Fruit fly (Drosophila melanogaster) ovary, adult (tissue): ENCODE data around the gene CG31706.

ENCODE experiments used
- CG17801 ChIP-seq: fragments of 200-800 bp; optimal IDR thresholded peaks from 2 replicates; lab custom pipeline; 2019; ENCODE audit warnings: missing biosample characterization, mild to moderate bottlenecking, missing genetic modification characterization, moderate library complexity; ENCODE audit not compliant: partially characterized antibody

Gene CG31706

DNA sequence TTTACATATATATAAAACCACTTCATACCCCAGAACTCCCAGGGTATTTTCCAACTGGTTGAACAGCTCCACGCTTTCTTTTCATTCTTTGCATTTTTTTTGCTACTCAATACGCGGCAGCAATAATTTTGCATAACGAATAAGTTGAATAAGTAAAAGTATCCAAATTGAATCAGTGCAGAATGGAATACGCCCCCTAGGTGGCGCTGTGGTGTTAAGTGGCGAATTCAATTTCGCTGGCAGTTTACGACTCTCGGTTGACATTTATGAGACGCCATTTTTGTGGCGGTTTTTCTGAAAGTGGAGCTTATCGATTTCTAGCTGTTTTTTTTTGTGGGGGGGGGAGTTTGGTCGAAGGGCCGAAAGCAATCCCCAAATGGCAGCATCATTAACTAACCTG is 36.9 kb downstream of the CG31706 start:
- TF ChIP-seq CG17801 (GFP tag; lab: Kevin White, UChicago) = no peak

DNA sequence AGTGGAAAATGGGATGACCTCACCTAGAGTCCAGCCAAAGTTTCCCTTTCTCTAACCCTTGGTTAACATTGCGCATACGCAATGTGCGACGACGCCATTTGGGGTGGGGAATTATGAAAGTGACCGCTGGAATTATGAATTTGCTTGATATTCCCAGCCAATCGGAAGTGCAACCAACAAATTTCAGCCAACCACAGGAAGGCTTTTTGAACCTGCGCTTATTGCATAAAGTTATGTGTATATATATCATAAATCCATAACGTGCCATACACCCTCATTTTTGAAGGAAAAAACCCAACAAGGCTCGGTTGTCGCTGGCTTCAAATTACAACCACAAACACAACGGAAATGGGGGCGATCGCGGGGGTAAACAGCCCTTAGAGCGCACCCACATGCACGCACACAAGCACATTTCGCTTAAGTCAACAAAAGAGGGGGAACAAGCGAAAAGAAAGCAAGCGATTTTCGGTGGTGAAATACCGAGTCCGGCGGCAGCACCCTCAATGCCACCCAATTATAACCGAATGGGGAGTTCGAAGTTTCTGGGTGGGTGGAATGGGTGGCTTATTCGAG is 42.3 kb downstream of the CG31706 start:
- no peak for TF ChIP-seq CG17801 (GFP tag; lab: Kevin White, UChicago)

DNA sequence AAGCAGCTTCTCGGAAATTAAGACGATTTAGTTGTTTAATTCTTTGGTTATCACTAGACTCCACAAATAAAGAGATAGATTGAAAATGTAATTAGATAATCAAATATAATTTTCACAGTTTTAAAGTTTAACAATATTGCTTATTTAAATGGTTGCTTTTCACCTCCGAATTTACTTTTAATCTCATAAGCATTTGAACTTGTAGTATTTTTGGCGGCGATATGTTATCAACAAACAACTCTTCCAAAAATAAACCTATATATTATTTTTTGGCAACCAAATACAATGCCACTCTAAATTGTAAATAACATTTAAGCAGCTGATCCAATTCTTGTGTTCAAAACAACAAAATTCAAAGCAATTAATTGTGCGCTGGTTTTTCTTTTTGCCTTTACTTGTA is 46.4 kb downstream of the CG31706 start, which contains the start of the genes CG43355 and sala:
Gene CG43355 (plus strand): TSS at position 301 of the 400 bp plus-strand sequence.
Gene sala (plus strand): TSS at position 301 of the 400 bp plus-strand sequence.
- TF ChIP-seq CG17801 (GFP tag; lab: Kevin White, UChicago) = no peak
